Worm (Caenorhabditis elegans) whole organism, L4/young adult: Measurements from ENCODE around the gene R102.1.

Source experiments
- W03F9.2 ChIP-seq: fragments of 150-350 bp; optimal IDR thresholded peaks from 2 replicates; lab custom pipeline; 2014; ENCODE audit warnings: missing biosample characterization, missing genetic modification characterization
- him-1 ChIP-seq: sonication (generic microtip); optimal IDR thresholded peaks from 2 replicates; lab custom pipeline; 2016; ENCODE audit warnings: missing genotype, missing genetic modification reagents, missing genetic modification characterization, missing compliant biosample characterization

DNA sequence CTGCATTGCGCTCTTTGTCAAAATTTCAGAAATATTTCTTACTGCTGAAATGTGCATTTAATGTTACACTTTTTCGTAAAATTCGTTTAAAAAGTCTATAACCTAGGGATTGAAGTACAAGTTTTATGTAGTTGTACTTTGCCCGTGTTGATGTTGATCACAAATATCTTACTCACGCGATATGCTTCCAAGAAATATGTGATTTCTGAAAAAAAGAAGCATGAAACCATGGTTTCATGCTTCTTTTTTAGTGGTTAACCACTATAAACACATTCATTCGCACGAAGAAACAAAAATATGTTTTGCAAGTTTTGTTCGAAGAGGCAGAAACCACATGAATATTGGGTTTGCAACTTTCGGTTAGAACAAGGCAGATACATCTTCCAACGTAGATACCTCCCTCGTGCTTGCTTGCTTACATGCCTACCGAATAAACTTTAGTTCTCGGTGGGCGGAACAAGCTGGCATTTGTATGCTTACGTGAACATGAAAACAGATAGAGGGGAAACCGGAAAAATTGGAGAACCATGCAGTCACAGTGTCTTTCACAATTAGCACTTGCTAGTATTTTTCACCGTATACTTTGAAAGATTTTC lies 3.2 kb downstream of the R102.1 start, which contains the start of gene R102.3:
- TF ChIP-seq W03F9.2 (tag; lab: Kevin White, UChicago) (no peak), him-1 (no peak)
